Fruit fly (Drosophila melanogaster): ENCODE data around the gene CG42507.

The CG42507 gene

dm6 chr3L:14708053-14708452 lies 49.7 kb downstream of the CG42507 start (continued):
- TF ChIP-seq Bgb (GFP tag; IDR thresholded peaks at IDR 0.05; ENCODE audit: partially characterized antibody) (no peak), CG17328 (GFP tag; IDR thresholded peaks at IDR 0.05) (no peak), Ada2b (GFP tag; IDR thresholded peaks at IDR 0.05) (0 out of 2 replicates have a peak, but pooled peaks have one; percentile 26), crp (GFP tag; optimal IDR thresholded peaks at IDR 0.05) (no peak), Fer2 (tag; optimal IDR thresholded peaks at IDR 0.05) (peak; percentile 65), CG14441 (GFP tag; IDR thresholded peaks at IDR 0.05) (0 out of 2 replicates have a peak, but pooled peaks have one; percentile 32), cwo (GFP tag; optimal IDR thresholded peaks at IDR 0.05) (no peak), CHES-1-like (GFP tag; optimal IDR thresholded peaks at IDR 0.05) (peak; percentile 62), zf30C (GFP tag; optimal IDR thresholded peaks at IDR 0.05) (no peak), CG17829 (tag; optimal IDR thresholded peaks at IDR 0.05) (no peak), Adf1 (GFP tag; IDR thresholded peaks at IDR 0.05) (no peak; the same call in 1 of the 2 replicates), CG2199 (GFP tag; IDR thresholded peaks at IDR 0.05) (no peak), Mrtf (GFP tag; IDR thresholded peaks at IDR 0.05) (no peak), lmd (GFP tag; IDR thresholded peaks at IDR 0.05) (no peak), Xrp1 (GFP tag; IDR thresholded peaks at IDR 0.05) (peak; percentile 52), BEAF-32 (GFP tag; optimal IDR thresholded peaks at IDR 0.05) (no peak), CG11695 (GFP tag; IDR thresholded peaks at IDR 0.05) (peak; percentile 65; the same call in 1 of the 3 replicates), CG9797 (GFP tag; optimal IDR thresholded peaks at IDR 0.05) (no peak), CG1233 (GFP tag; optimal IDR thresholded peaks at IDR 0.05) (peak; percentile 52), Ets97D (GFP tag; optimal IDR thresholded peaks at IDR 0.05) (peak; percentile 1), da (GFP tag; optimal IDR thresholded peaks at IDR 0.05) (no peak), fu2 (GFP tag; optimal IDR thresholded peaks at IDR 0.05) (peak; percentile 1), Atf-2 (GFP tag; optimal IDR thresholded peaks at IDR 0.05) (no peak), ranshi (GFP tag; IDR thresholded peaks at IDR 0.05) (no peak; the same call in 1 of the 2 replicates), Aef1 (GFP tag; IDR thresholded peaks at IDR 0.05) (no peak), fd64A (GFP tag; optimal IDR thresholded peaks at IDR 0.05) (peak; percentile 9), vvl (GFP tag; IDR thresholded peaks at IDR 0.05) (no peak), CG32767 (GFP tag; IDR thresholded peaks at IDR 0.05) (0 out of 2 replicates have a peak, but pooled peaks have one; percentile 13), Lim3 (GFP tag; IDR thresholded peaks at IDR 0.05) (no peak), wek (GFP tag; optimal IDR thresholded peaks at IDR 0.05) (peak; percentile 19), CG14860 (GFP tag; IDR thresholded peaks at IDR 0.05; ENCODE audit: partially characterized antibody) (no peak), al (GFP tag; IDR thresholded peaks at IDR 0.05) (no peak), CG31388 (GFP tag; optimal IDR thresholded peaks at IDR 0.05) (no peak), MBD-R2 (GFP tag; IDR thresholded peaks at IDR 0.05) (no peak), CG17612 (GFP tag; IDR thresholded peaks at IDR 0.05) (no peak), ewg (GFP tag; optimal IDR thresholded peaks at IDR 0.05) (no peak), fru (optimal IDR thresholded peaks at IDR 0.05) (no peak), Rfx (GFP tag; IDR thresholded peaks at IDR 0.05) (peak; percentile 45; the same call in 1 of the 2 replicates), bowl (GFP tag; IDR thresholded peaks at IDR 0.05) (no peak), knrl (GFP tag; IDR thresholded peaks at IDR 0.05; ENCODE audit: partially characterized antibody) (no peak), ham (GFP tag; IDR thresholded peaks at IDR 0.05) (no peak), tgo (GFP tag; IDR thresholded peaks at IDR 0.05) (0 out of 3 replicates have a peak, but pooled peaks have one; percentile 19), kah (GFP tag; optimal IDR thresholded peaks at IDR 0.05) (no peak), p53 (GFP tag; optimal IDR thresholded peaks at IDR 0.05) (no peak), Ptx1 (GFP tag; IDR thresholded peaks at IDR 0.05) (no peak), CG4730 (GFP tag; IDR thresholded peaks at IDR 0.05) (0 out of 2 replicates have a peak, but pooled peaks have one; percentile 6), dati (GFP tag; IDR thresholded peaks at IDR 0.05) (no peak), CG1602 (GFP tag; optimal IDR thresholded peaks at IDR 0.05) (no peak), slbo (GFP tag; IDR thresholded peaks at IDR 0.05) (no peak), CG10267 (tag; optimal IDR thresholded peaks at IDR 0.05) (no peak), CG1832 (GFP tag; optimal IDR thresholded peaks at IDR 0.05) (no peak), CG8944 (GFP tag; optimal IDR thresholded peaks at IDR 0.05) (no peak)
